Worm (Caenorhabditis elegans) whole organism, young adult: ENCODE measurements around the gene nhr-7.

Experiments
- B0019.2 ChIP-seq: fragments of 200-800 bp; sonication (Bioruptor generic); conservative IDR thresholded peaks from 2 replicates; pipeline ENCODE4 v1.3.6; 2022; ENCODE audit warnings: missing genetic modification reagents, missing genetic modification characterization, missing compliant biosample characterization
- B0336.3 ChIP-seq: fragments of 200-800 bp; sonication (Bioruptor generic); IDR thresholded peaks from 2 replicates; pipeline ENCODE4 v1.3.6; 2022; ENCODE audit warnings: missing genetic modification characterization, missing compliant biosample characterization
- F10E7.11 ChIP-seq: sonication (generic microtip); optimal IDR thresholded peaks from 2 replicates; lab custom pipeline; 2017; ENCODE audit warnings: mild to moderate bottlenecking, missing genetic modification characterization, moderate library complexity, missing compliant biosample characterization
- F23B12.7 ChIP-seq: sonication (generic microtip); optimal IDR thresholded peaks from 2 replicates; lab custom pipeline; 2017; ENCODE audit warnings: missing genetic modification characterization, mild to moderate bottlenecking, missing compliant biosample characterization, antibody characterized with exemption, moderate library complexity; ENCODE audit not compliant: insufficient read depth
- F33H1.4 ChIP-seq: fragments of 200-800 bp; sonication (Bioruptor generic); IDR thresholded peaks from 2 replicates; pipeline ENCODE4 v1.3.6; 2022; ENCODE audit warnings: missing genetic modification reagents, missing genetic modification characterization, missing compliant biosample characterization
- F37B4.10 ChIP-seq: fragments of 200-800 bp; sonication (Bioruptor generic); IDR thresholded peaks from 2 replicates; pipeline ENCODE4 v1.3.6; 2022; ENCODE audit warnings: missing genetic modification characterization, missing compliant biosample characterization
- F39B2.1 ChIP-seq: fragments of 200-800 bp; sonication (Bioruptor generic); IDR thresholded peaks from 2 replicates; pipeline ENCODE4 v1.3.6; 2022; ENCODE audit warnings: missing genetic modification reagents, missing genetic modification characterization, missing compliant biosample characterization
- K12H6.12 ChIP-seq: fragments of 200-800 bp; sonication (Bioruptor generic); optimal IDR thresholded peaks from 2 replicates; lab custom pipeline; 2018; ENCODE audit warnings: mild to moderate bottlenecking, missing genetic modification characterization, missing compliant biosample characterization
- T07F8.4 ChIP-seq: sonication (generic microtip); optimal IDR thresholded peaks from 2 replicates; lab custom pipeline; 2016; ENCODE audit warnings: mild to moderate bottlenecking, missing genetic modification characterization, moderate library complexity, missing compliant biosample characterization
- T26A5.8 ChIP-seq: sonication (generic microtip); optimal IDR thresholded peaks from 2 replicates; lab custom pipeline; 2016; ENCODE audit warnings: missing genetic modification characterization, missing compliant biosample characterization
- Y67H2A.10 ChIP-seq: fragments of 200-800 bp; sonication (Bioruptor generic); conservative IDR thresholded peaks from 2 replicates; pipeline ENCODE4 v1.3.6; 2022; ENCODE audit warnings: missing genetic modification reagents, missing genetic modification characterization, missing compliant biosample characterization
- akir-1 ChIP-seq: fragments of 200-800 bp; sonication (Bioruptor generic); optimal IDR thresholded peaks from 2 replicates; lab custom pipeline; 2018; ENCODE audit warnings: mild to moderate bottlenecking, missing genetic modification characterization, moderate library complexity, missing compliant biosample characterization
- athp-1 ChIP-seq: sonication (generic microtip); optimal IDR thresholded peaks from 2 replicates; lab custom pipeline; 2017; ENCODE audit warnings: mild to moderate bottlenecking, missing genetic modification characterization, missing compliant biosample characterization
- attf-5 ChIP-seq: fragments of 200-800 bp; sonication (Bioruptor generic); optimal IDR thresholded peaks from 2 replicates; lab custom pipeline; 2018; ENCODE audit warnings: mild to moderate bottlenecking, missing genetic modification characterization, missing compliant biosample characterization
- cebp-1 ChIP-seq, 2 experiments: fragments of 200-800 bp in 1 of 2; sonication (Bioruptor generic) in 1 of 2; sonication (generic microtip) in 1 of 2; IDR thresholded peaks in 1 of 2; optimal IDR thresholded peaks in 1 of 2; 2 replicates each; pipeline versions ENCODE4 v1.3.6 to Lab custom; 2017 to 2022; ENCODE audit warnings: missing compliant biosample characterization in 2 of 2, missing genetic modification characterization in 2 of 2, mild to moderate bottlenecking in 1 of 2, missing genetic modification reagents in 1 of 2, moderate library complexity in 1 of 2
- cebp-2 ChIP-seq: fragments of 200-800 bp; sonication (Bioruptor generic); IDR thresholded peaks from 2 replicates; pipeline ENCODE4 v1.3.6; 2022; ENCODE audit warnings: missing genetic modification characterization, missing compliant biosample characterization
- ceh-100 ChIP-seq: fragments of 200-800 bp; sonication (Bioruptor generic); IDR thresholded peaks from 2 replicates; pipeline ENCODE4 v1.3.6; 2022; ENCODE audit warnings: missing genetic modification reagents, missing genetic modification characterization, missing compliant biosample characterization
- ceh-79 ChIP-seq: sonication (generic microtip); optimal IDR thresholded peaks from 2 replicates; lab custom pipeline; 2017; ENCODE audit warnings: mild to moderate bottlenecking, missing genetic modification characterization, missing compliant biosample characterization
- chd-7 ChIP-seq: sonication (generic microtip); optimal IDR thresholded peaks from 2 replicates; lab custom pipeline; 2016; ENCODE audit warnings: mild to moderate bottlenecking, missing genetic modification characterization, moderate library complexity, missing compliant biosample characterization
- die-1 ChIP-seq: sonication (generic microtip); optimal IDR thresholded peaks from 2 replicates; lab custom pipeline; 2016; ENCODE audit warnings: missing genotype, mild to moderate bottlenecking, missing genetic modification characterization, missing compliant biosample characterization
- dpff-1 ChIP-seq: sonication (generic microtip); optimal IDR thresholded peaks from 2 replicates; lab custom pipeline; 2017; ENCODE audit warnings: mild to moderate bottlenecking, missing genetic modification characterization, missing compliant biosample characterization
- efl-1 ChIP-seq: fragments of 150-350 bp; optimal IDR thresholded peaks from 2 replicates; lab custom pipeline; 2014; ENCODE audit warnings: missing biosample characterization, missing genetic modification reagents, missing genetic modification characterization
- egrh-3 ChIP-seq: fragments of 200-800 bp; sonication (Bioruptor generic); IDR thresholded peaks from 2 replicates; pipeline ENCODE4 v1.3.6; 2022; ENCODE audit warnings: missing genetic modification reagents, missing genetic modification characterization, missing compliant biosample characterization
- hmg-20 ChIP-seq: fragments of 200-800 bp; sonication (Bioruptor generic); IDR thresholded peaks from 2 replicates; pipeline ENCODE4 v1.3.6; 2022; ENCODE audit warnings: missing genetic modification reagents, missing genetic modification characterization, missing compliant biosample characterization
- hsf-1 ChIP-seq: fragments of 200-800 bp; sonication (Bioruptor generic); IDR thresholded peaks from 2 replicates; pipeline ENCODE4 v1.3.6; 2022; ENCODE audit warnings: missing genetic modification reagents, missing genetic modification characterization, missing compliant biosample characterization
- let-607 ChIP-seq, 2 experiments: fragments of 200-800 bp in 1 of 2; sonication (Bioruptor generic) in 1 of 2; sonication (generic microtip) in 1 of 2; optimal IDR thresholded peaks; 2 replicates each; lab custom pipeline; 2016 to 2018; ENCODE audit warnings: mild to moderate bottlenecking in 2 of 2, missing compliant biosample characterization in 2 of 2, missing genetic modification characterization in 2 of 2, moderate library complexity in 2 of 2, missing genotype in 1 of 2
- lin-26 ChIP-seq: fragments of 200-800 bp; sonication (Bioruptor generic); IDR thresholded peaks from 2 replicates; pipeline ENCODE4 v1.3.6; 2022; ENCODE audit warnings: missing genetic modification reagents, missing genetic modification characterization, missing compliant biosample characterization
- lin-35 ChIP-seq, 3 experiments: fragments of 150-350 bp in 2 of 3; sonication (generic microtip) in 1 of 3; optimal IDR thresholded peaks; 2 replicates each; lab custom pipeline; 2014 to 2018; ENCODE audit warnings: missing biosample characterization in 3 of 3, missing genetic modification characterization in 3 of 3, missing genetic modification reagents in 3 of 3
- mcd-1 ChIP-seq: fragments of 200-800 bp; sonication (Bioruptor generic); IDR thresholded peaks from 2 replicates; pipeline ENCODE4 v1.3.6; 2022; ENCODE audit warnings: missing genetic modification reagents, missing genetic modification characterization, missing compliant biosample characterization
- nfya-1 ChIP-seq: sonication (generic microtip); optimal IDR thresholded peaks from 2 replicates; lab custom pipeline; 2017; ENCODE audit warnings: antibody characterized with exemption, missing compliant biosample characterization, missing genetic modification characterization, borderline replicate concordance; ENCODE audit not compliant: insufficient read depth
- nfya-2 ChIP-seq: fragments of 200-800 bp; sonication (Bioruptor generic); IDR thresholded peaks from 2 replicates; pipeline ENCODE4 v1.3.6; 2022; ENCODE audit warnings: missing genetic modification reagents, missing genetic modification characterization, missing compliant biosample characterization
- nhr-179 ChIP-seq: sonication (generic microtip); optimal IDR thresholded peaks from 2 replicates; lab custom pipeline; 2016; ENCODE audit warnings: mild to moderate bottlenecking, missing genetic modification characterization, missing compliant biosample characterization
- nhr-80 ChIP-seq: sonication (generic microtip); optimal IDR thresholded peaks from 2 replicates; lab custom pipeline; 2016; ENCODE audit warnings: missing genetic modification characterization, missing compliant biosample characterization
- rec-8 ChIP-seq, 2 experiments: sonication (generic microtip); optimal IDR thresholded peaks; 2 replicates each; lab custom pipeline; 2016; ENCODE audit warnings: mild to moderate bottlenecking in 2 of 2, missing genetic modification characterization in 2 of 2, missing genetic modification reagents in 2 of 2, missing genotype in 2 of 2, missing biosample characterization in 1 of 2, missing compliant biosample characterization in 1 of 2, moderate library complexity in 1 of 2
- sea-2 ChIP-seq: fragments of 200-800 bp; sonication (Bioruptor generic); IDR thresholded peaks from 2 replicates; pipeline ENCODE4 v1.3.6; 2022; ENCODE audit warnings: missing genetic modification characterization, missing compliant biosample characterization
- snpc-4 ChIP-seq, 5 experiments: fragments of 150-350 bp in 1 of 5; sonication (generic microtip) in 4 of 5; optimal IDR thresholded peaks; 2 replicates each; lab custom pipeline; 2014 to 2018; ENCODE audit warnings: missing genetic modification characterization in 5 of 5, missing biosample characterization in 3 of 5, antibody characterized with exemption in 2 of 5, mild to moderate bottlenecking in 2 of 5, missing compliant biosample characterization in 2 of 5, missing genotype in 2 of 5, moderate library complexity in 2 of 5, missing genetic modification reagents in 1 of 5
- somi-1 ChIP-seq: fragments of 200-800 bp; sonication (Bioruptor generic); optimal IDR thresholded peaks from 2 replicates; lab custom pipeline; 2018; ENCODE audit warnings: mild to moderate bottlenecking, missing genetic modification characterization, missing compliant biosample characterization
- tbx-9 ChIP-seq: sonication (generic microtip); optimal IDR thresholded peaks from 2 replicates; lab custom pipeline; 2016; ENCODE audit warnings: borderline replicate concordance, missing genetic modification characterization, inconsistent platforms, missing compliant biosample characterization
- zfh-2 ChIP-seq: fragments of 200-800 bp; sonication (Bioruptor generic); conservative IDR thresholded peaks from 2 replicates; pipeline ENCODE4 v1.3.6; 2022; ENCODE audit warnings: missing genetic modification reagents, missing genetic modification characterization, missing compliant biosample characterization
- ztf-25 ChIP-seq: fragments of 200-800 bp; sonication (Bioruptor generic); IDR thresholded peaks from 2 replicates; pipeline ENCODE4 v1.3.6; 2022; ENCODE audit warnings: missing genetic modification reagents, missing genetic modification characterization, missing compliant biosample characterization
- ztf-28 ChIP-seq: fragments of 200-800 bp; sonication (Bioruptor generic); IDR thresholded peaks from 2 replicates; pipeline ENCODE4 v1.3.6; 2022; ENCODE audit warnings: missing genetic modification reagents, missing genetic modification characterization, missing compliant biosample characterization
- ztf-6 ChIP-seq: fragments of 200-800 bp; sonication (Bioruptor generic); IDR thresholded peaks from 2 replicates; pipeline ENCODE4 v1.3.6; 2022; ENCODE audit warnings: missing genetic modification reagents, missing genetic modification characterization, missing compliant biosample characterization

Gene nhr-7

ce11 chrIV:11311484-11311883 is 40.3 kb upstream of the nhr-7 start:
- TF ChIP-seq zfh-2 (GFP tag; lab: Robert Waterston, UW), result peak; percentile 71
- 0 out of 2 replicates have a peak, but pooled peaks have one; percentile 53 for TF ChIP-seq ztf-28 (GFP tag; lab: Robert Waterston, UW)
- TF ChIP-seq nfya-2 (GFP tag; lab: Robert Waterston, UW), result no peak
- TF ChIP-seq lin-26 (GFP tag; lab: Robert Waterston, UW), result peak; percentile 18; the same call in 1 of the 2 replicates

ce11 chrIV:11310624-11311023 is 39.5 kb upstream of the nhr-7 start, which contains the start of gene znf-207:
TSS of gene znf-207 (plus strand) at chrIV:11310972.
- TF ChIP-seq T07F8.4 (tag; lab: Kevin White, UChicago), result no peak
- no peak for TF ChIP-seq F10E7.11 (tag; lab: Kevin White, UChicago)
- 0 out of 2 replicates have a peak, but pooled peaks have one; percentile 21 for TF ChIP-seq mcd-1 (GFP tag; lab: Robert Waterston, UW)
- TF ChIP-seq lin-35 (GFP tag; optimal IDR thresholded peaks at IDR 0.05; lab: Kevin White, UChicago), result peak in 1 of 3 experiments; percentile 25
- no peak for TF ChIP-seq nhr-179
- TF ChIP-seq B0336.3 (GFP tag; lab: Robert Waterston, UW), result no peak
- TF ChIP-seq attf-5, result peak; percentile 49
- no peak for TF ChIP-seq ztf-28 (GFP tag; lab: Robert Waterston, UW)
- no peak for TF ChIP-seq B0019.2
- peak; percentile 6 for TF ChIP-seq nhr-80 (tag; lab: Kevin White, UChicago)
- TF ChIP-seq somi-1 (GFP tag; lab: Kevin White, UChicago), result no peak
- TF ChIP-seq die-1 (tag; lab: Kevin White, UChicago), result no peak
- TF ChIP-seq athp-1 (tag; lab: Kevin White, UChicago), result no peak
- no peak for TF ChIP-seq ztf-6 (GFP tag; lab: Robert Waterston, UW)
- no peak for TF ChIP-seq efl-1 (GFP tag; lab: Kevin White, UChicago)
- TF ChIP-seq rec-8 (tag; optimal IDR thresholded peaks at IDR 0.05; lab: Kevin White, UChicago), result no peak
- TF ChIP-seq F23B12.7, result peak; percentile 49
- no peak for TF ChIP-seq cebp-1 (GFP tag; IDR thresholded peaks at IDR 0.05; lab: Robert Waterston, UW)
- peak; percentile 44 for TF ChIP-seq cebp-1 (tag; optimal IDR thresholded peaks at IDR 0.05; lab: Kevin White, UChicago)
- TF ChIP-seq snpc-4 (GFP tag; optimal IDR thresholded peaks at IDR 0.05; lab: Kevin White, UChicago), result no peak
- no peak for TF ChIP-seq snpc-4 (tag; optimal IDR thresholded peaks at IDR 0.05; lab: Kevin White, UChicago)
- TF ChIP-seq dpff-1 (tag; lab: Kevin White, UChicago), result no peak
- TF ChIP-seq ceh-100, result peak; percentile 43
- TF ChIP-seq K12H6.12 (tag; lab: Kevin White, UChicago), result no peak
- TF ChIP-seq, all 124 proteins: peak for 7

DNA sequence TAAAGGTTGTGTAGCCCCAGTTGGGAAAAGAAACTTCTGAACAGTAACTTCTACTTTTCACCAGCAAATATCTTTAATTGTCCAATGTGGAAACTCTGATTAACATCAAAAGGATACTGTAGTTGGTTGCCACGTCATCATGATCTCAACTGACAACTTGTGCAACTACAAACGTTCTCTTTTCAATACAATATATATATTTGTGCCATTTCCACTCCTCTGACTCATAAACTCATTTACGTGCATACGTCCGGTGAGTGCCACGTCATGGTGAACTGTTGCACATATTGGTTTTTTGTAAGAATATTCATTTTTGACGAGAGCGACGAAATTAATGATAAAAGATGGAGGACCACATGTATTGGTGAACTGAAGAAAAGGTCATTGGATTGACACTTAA is 36.6 kb upstream of the nhr-7 start:
- TF ChIP-seq chd-7 (tag; lab: Kevin White, UChicago), result no peak
- TF ChIP-seq B0019.2, result no peak
- TF ChIP-seq F39B2.1 (GFP tag; lab: Robert Waterston, UW), result no peak
- TF ChIP-seq cebp-2, result no peak
- no peak for TF ChIP-seq Y67H2A.10
- no peak for TF ChIP-seq egrh-3 (GFP tag; lab: Robert Waterston, UW)
- no peak for TF ChIP-seq T26A5.8 (tag; lab: Kevin White, UChicago)
- no peak for TF ChIP-seq F37B4.10 (GFP tag; lab: Robert Waterston, UW)
- TF ChIP-seq tbx-9, result no peak
- TF ChIP-seq let-607 (tag; optimal IDR thresholded peaks at IDR 0.05; lab: Kevin White, UChicago), result no peak
- no peak for TF ChIP-seq hsf-1 (GFP tag; lab: Robert Waterston, UW)
- no peak for TF ChIP-seq akir-1 (GFP tag; lab: Kevin White, UChicago)
- no peak for TF ChIP-seq ztf-25
- TF ChIP-seq nfya-1 (tag; lab: Kevin White, UChicago), result no peak
- TF ChIP-seq F33H1.4 (GFP tag; lab: Robert Waterston, UW), result no peak
- TF ChIP-seq sea-2 (GFP tag; lab: Robert Waterston, UW), result no peak
- TF ChIP-seq attf-5, result no peak
- no peak for TF ChIP-seq hmg-20 (GFP tag; lab: Robert Waterston, UW)
- TF ChIP-seq ceh-79 (tag; lab: Kevin White, UChicago), result no peak
- no peak for TF ChIP-seq F10E7.11 (tag; lab: Kevin White, UChicago)
